Worm (Caenorhabditis elegans) whole organism, L2 larva: Measurements from ENCODE around the gene grl-5.

Experiments used
- ceh-82 ChIP-seq: fragments of 150-350 bp; optimal IDR thresholded peaks from 2 replicates; lab custom pipeline; 2014; ENCODE audit warnings: missing biosample characterization, missing genetic modification characterization
- nhr-129 ChIP-seq: fragments of 150-350 bp; optimal IDR thresholded peaks from 2 replicates; lab custom pipeline; 2014; ENCODE audit warnings: missing biosample characterization, missing genetic modification characterization
- nhr-77 ChIP-seq: fragments of 150-350 bp; optimal IDR thresholded peaks from 2 replicates; lab custom pipeline; 2014; ENCODE audit warnings: missing biosample characterization, missing genetic modification characterization

DNA sequence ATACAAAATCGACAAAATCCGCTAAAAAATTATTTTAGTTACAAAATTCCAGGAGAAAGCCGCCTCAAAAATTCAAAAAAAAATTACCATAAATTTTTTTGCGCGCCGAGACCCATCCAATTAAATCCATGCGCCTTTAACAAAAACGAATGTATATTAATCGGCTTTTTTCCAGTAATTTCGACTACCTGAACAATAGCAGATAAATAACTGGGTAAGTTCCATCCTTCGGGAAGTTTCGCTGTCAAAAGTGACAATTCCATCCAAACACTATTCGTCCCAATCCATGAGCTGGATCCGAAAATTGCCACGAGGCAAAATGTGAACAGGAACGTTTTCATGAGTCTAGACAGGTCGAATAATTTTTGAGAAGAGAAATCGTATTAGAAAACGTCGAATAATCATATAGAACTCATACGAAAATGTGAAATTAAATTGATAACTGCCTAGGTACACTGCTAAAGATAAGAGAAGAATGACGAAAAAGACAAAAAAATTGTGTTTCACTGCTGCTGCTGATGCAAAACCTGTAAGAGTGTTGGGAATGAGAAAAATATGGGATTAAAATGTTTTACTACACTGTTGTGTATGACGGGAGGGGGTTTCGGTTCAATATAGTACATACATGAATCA lies 28.4 kb upstream of the grl-5 start, which contains the start of gene rft-1:
- no peak for TF ChIP-seq nhr-77 (tag; lab: Kevin White, UChicago)
- no peak for TF ChIP-seq ceh-82 (tag; lab: Kevin White, UChicago)
- TF ChIP-seq nhr-129 (tag; lab: Kevin White, UChicago) = no peak
